Worm (Caenorhabditis elegans): ENCODE measurements around the gene F16G10.5.
A peak's percentile ranks its signal among the peaks of the same experiment; 100 is the strongest.

The F16G10.5 gene

DNA sequence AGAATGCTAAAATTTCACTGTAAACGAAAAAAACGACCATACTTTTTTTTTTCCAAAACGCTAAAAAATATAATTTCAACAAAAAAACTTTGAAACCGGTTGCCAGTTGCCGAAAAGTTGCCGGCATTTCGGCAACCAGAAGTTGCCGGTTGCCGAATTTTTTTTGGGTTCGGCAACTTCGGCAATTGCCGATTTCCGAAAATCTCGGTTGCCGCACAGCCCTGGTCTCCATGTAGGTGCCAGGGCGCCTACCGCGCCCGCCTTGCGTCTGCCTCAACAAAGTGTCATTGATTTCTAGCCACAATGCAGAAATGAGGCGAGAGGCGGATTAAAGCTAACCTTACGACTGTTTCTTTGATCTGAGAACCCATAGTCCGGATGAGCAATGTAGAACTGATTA is 44.0 kb downstream of the F16G10.5 start:
- no peak for TF ChIP-seq nhr-25 (tag; optimal IDR thresholded peaks at IDR 0.05)
- TF ChIP-seq nhr-23 (tag; optimal IDR thresholded peaks at IDR 0.05): no peak
- no peak for TF ChIP-seq lsy-2 (tag; optimal IDR thresholded peaks at IDR 0.05)
- no peak for TF ChIP-seq zag-1 (tag; optimal IDR thresholded peaks at IDR 0.05)
- no peak for TF ChIP-seq unc-39 (tag; optimal IDR thresholded peaks at IDR 0.05)
- no peak for TF ChIP-seq peb-1 (tag; optimal IDR thresholded peaks at IDR 0.05)
- no peak for TF ChIP-seq R02D3.7 (tag; optimal IDR thresholded peaks at IDR 0.05)
- no peak for TF ChIP-seq ztf-1 (GFP tag; conservative IDR thresholded peaks at IDR 0.05)
- TF ChIP-seq F13H6.1 (tag; optimal IDR thresholded peaks at IDR 0.05): no peak
- TF ChIP-seq Y55F3AM.14 (GFP tag; optimal IDR thresholded peaks at IDR 0.05): no peak
- TF ChIP-seq unc-62 (GFP tag; optimal IDR thresholded peaks at IDR 0.05): no peak
- TF ChIP-seq sma-9 (GFP tag; optimal IDR thresholded peaks at IDR 0.05): no peak
- no peak for TF ChIP-seq sma-9 (tag; optimal IDR thresholded peaks at IDR 0.05)
- no peak for TF ChIP-seq ceh-16 (tag; optimal IDR thresholded peaks at IDR 0.05)
- no peak for TF ChIP-seq lin-11 (tag; optimal IDR thresholded peaks at IDR 0.05)
- no peak for TF ChIP-seq crh-2 (tag; optimal IDR thresholded peaks at IDR 0.05)
- no peak for TF ChIP-seq ZK546.5 (tag; optimal IDR thresholded peaks at IDR 0.05)
- no peak for TF ChIP-seq nhr-77 (tag; optimal IDR thresholded peaks at IDR 0.05)
- no peak for TF ChIP-seq blmp-1 (tag; optimal IDR thresholded peaks at IDR 0.05; ENCODE audit: insufficient read depth)
- no peak for TF ChIP-seq elt-3 (tag; optimal IDR thresholded peaks at IDR 0.05)

DNA sequence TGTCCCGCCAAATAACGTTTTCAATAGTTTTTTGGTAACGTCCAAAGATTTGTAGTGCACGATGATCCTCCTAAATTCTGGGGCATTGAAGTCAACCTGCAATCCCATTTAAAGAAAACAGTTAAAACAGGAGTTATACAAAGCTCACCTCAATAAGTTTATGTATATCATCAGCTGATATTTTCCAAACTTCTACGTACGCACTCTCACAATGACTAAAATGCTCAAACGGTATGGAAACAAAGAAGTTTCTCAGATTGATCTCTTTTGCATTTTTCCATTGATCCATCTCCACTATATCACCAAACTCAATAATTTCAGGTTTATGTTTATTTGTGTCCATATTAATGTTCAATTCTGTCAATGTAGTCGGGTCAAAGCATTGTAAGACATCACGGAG is 44.4 kb downstream of the F16G10.5 start:
- TF ChIP-seq unc-39 (tag; optimal IDR thresholded peaks at IDR 0.05) (no peak), nhr-129 (tag; optimal IDR thresholded peaks at IDR 0.05) (no peak), ZK546.5 (tag; optimal IDR thresholded peaks at IDR 0.05) (no peak), egl-27 (tag; optimal IDR thresholded peaks at IDR 0.05) (no peak), nhr-23 (tag; optimal IDR thresholded peaks at IDR 0.05) (no peak), nhr-237 (tag; optimal IDR thresholded peaks at IDR 0.05) (no peak), peb-1 (tag; optimal IDR thresholded peaks at IDR 0.05) (no peak), dmd-4 (tag; optimal IDR thresholded peaks at IDR 0.05) (no peak), mbf-1 (tag; optimal IDR thresholded peaks at IDR 0.05) (no peak), nhr-10 (tag; optimal IDR thresholded peaks at IDR 0.05) (no peak), blmp-1 (tag; optimal IDR thresholded peaks at IDR 0.05; ENCODE audit: insufficient read depth) (no peak), ceh-16 (tag; optimal IDR thresholded peaks at IDR 0.05) (no peak), sem-4 (tag; optimal IDR thresholded peaks at IDR 0.05) (no peak), F13H6.1 (tag; optimal IDR thresholded peaks at IDR 0.05) (no peak), nhr-11 (tag; optimal IDR thresholded peaks at IDR 0.05) (no peak), lin-39 (tag; optimal IDR thresholded peaks at IDR 0.05) (no peak), nhr-12 (tag; optimal IDR thresholded peaks at IDR 0.05) (no peak), nhr-77 (tag; optimal IDR thresholded peaks at IDR 0.05) (no peak), unc-62 (GFP tag; optimal IDR thresholded peaks at IDR 0.05) (no peak)

DNA sequence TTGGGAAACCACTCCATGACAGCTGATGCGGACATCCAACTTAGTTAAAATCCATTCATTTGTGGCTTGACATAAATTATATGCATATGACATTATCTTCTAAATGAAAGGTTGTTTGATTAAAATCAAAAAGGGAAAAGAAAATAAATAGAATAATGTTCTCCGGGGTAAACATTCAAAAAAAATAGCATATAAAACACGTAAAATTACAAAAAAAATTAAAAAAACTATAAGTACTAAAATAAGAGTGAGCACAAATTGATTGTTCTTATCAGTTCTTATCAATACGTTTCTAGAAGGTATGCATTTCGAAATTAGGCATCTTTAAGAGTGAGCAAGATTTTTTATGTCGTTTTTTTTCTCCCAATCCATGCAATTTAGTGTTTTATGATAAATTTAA is 45.5 kb downstream of the F16G10.5 start, which contains the start of gene fbxa-182:
Gene fbxa-182 (minus strand): TSS at position 101 of the 400 bp plus-strand sequence.
- TF ChIP-seq nhr-6 (tag; optimal IDR thresholded peaks at IDR 0.05) (no peak), unc-62 (GFP tag; optimal IDR thresholded peaks at IDR 0.05) (no peak), skn-1 (tag; optimal IDR thresholded peaks at IDR 0.05) (no peak), ztf-4 (tag; optimal IDR thresholded peaks at IDR 0.05) (no peak), lin-13 (GFP tag; optimal IDR thresholded peaks at IDR 0.05) (no peak), nhr-25 (tag; optimal IDR thresholded peaks at IDR 0.05) (no peak), unc-55 (GFP tag; optimal IDR thresholded peaks at IDR 0.05) (no peak)

DNA sequence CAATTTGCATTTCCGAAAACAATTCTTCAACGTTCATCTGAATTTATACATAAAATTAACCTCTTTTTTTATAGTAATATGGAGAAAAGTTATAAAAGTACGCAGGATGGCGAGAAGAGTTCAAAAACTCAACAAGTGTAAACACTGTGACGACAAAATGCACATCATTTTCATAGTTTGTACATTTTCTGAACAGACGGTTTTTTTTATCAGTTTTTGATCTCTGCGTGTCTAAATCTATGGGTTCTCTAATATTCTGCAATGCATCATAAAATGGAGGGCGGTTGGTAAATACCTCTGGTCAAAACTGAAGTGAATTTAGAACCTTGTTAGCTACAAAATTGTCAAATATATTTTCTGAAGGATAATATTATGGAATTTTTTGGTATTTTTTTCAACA is 48.3 kb downstream of the F16G10.5 start, which contains the start of gene fbxa-4:
Gene fbxa-4 (minus strand): TSS at position 93 of the 400 bp plus-strand sequence.
- TF ChIP-seq gmeb-1 (tag; optimal IDR thresholded peaks at IDR 0.05) (peak; percentile 6), fos-1 (tag; optimal IDR thresholded peaks at IDR 0.05) (peak; percentile 37), ZK546.5 (tag; optimal IDR thresholded peaks at IDR 0.05) (no peak), crh-2 (tag; optimal IDR thresholded peaks at IDR 0.05) (peak; percentile 5)

DNA sequence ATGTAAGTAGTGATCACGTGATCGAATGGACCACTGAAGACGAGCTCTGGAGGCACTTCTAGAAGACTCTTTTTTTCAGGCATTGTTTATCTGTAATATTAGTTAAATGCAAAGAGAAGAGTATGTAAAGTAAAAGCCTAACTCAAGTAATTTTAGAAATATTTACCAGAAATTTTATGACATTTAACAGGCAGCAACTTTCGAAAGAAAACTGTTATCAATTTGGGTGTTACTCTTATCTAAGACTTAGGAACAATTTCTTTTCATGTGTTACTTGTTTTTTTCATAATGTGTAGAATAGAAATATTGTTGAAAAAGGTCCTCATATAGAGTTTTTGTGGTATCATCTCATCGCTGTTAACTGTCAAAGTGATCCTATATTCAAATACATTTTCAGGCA is 50.8 kb downstream of the F16G10.5 start, which contains the start of the genes F42G2.5 and F42G2.7:
Gene F42G2.5 (minus strand): TSS at position 101 of the 400 bp plus-strand sequence.
Gene F42G2.7 (plus strand): TSS at position 270 of the 400 bp plus-strand sequence.
- TF ChIP-seq gmeb-1 (tag; optimal IDR thresholded peaks at IDR 0.05): peak; percentile 5
- peak; percentile 32 for TF ChIP-seq fos-1 (tag; optimal IDR thresholded peaks at IDR 0.05)
- no peak for TF ChIP-seq elt-3 (tag; optimal IDR thresholded peaks at IDR 0.05)

Measured in whole organism, L2 larva.